Worm (Caenorhabditis elegans): ENCODE measurements around the gene F01D5.5.

The F01D5.5 gene

ce11 chrII:14049097-14049496, 47.0 kb upstream of the F01D5.5 start (continued):
- TF ChIP-seq Y48G9A.11 (GFP tag; IDR thresholded peaks at IDR 0.05) (no peak), spr-1 (tag; optimal IDR thresholded peaks at IDR 0.05) (no peak), madf-5 (GFP tag; IDR thresholded peaks at IDR 0.05) (no peak), egl-27 (tag; optimal IDR thresholded peaks at IDR 0.05) (no peak), nhr-41 (GFP tag; IDR thresholded peaks at IDR 0.05) (no peak), mep-1 (tag; optimal IDR thresholded peaks at IDR 0.05) (peak; percentile 12), lim-7 (GFP tag; IDR thresholded peaks at IDR 0.05) (no peak), php-3 (GFP tag; IDR thresholded peaks at IDR 0.05) (no peak), lir-3 (tag; optimal IDR thresholded peaks at IDR 0.05) (no peak), ZK546.5 (tag; optimal IDR thresholded peaks at IDR 0.05) (no peak), nhr-102 (tag; optimal IDR thresholded peaks at IDR 0.05) (no peak), ces-1 (GFP tag; optimal IDR thresholded peaks at IDR 0.05) (no peak), attf-4 (tag; optimal IDR thresholded peaks at IDR 0.05) (no peak), rbr-2 (tag; optimal IDR thresholded peaks at IDR 0.05) (no peak), nhr-42 (GFP tag; IDR thresholded peaks at IDR 0.05) (no peak), nhr-25 (tag; optimal IDR thresholded peaks at IDR 0.05; ENCODE audit: borderline replicate concordance, insufficient read depth) (no peak), T26A8.4 (GFP tag; IDR thresholded peaks at IDR 0.05) (no peak; the same call in 1 of the 2 replicates), nhr-28 (tag; optimal IDR thresholded peaks at IDR 0.05) (peak; percentile 98), ceh-44 (GFP tag; IDR thresholded peaks at IDR 0.05) (no peak), lin-39 (tag; optimal IDR thresholded peaks at IDR 0.05) (no peak)

DNA sequence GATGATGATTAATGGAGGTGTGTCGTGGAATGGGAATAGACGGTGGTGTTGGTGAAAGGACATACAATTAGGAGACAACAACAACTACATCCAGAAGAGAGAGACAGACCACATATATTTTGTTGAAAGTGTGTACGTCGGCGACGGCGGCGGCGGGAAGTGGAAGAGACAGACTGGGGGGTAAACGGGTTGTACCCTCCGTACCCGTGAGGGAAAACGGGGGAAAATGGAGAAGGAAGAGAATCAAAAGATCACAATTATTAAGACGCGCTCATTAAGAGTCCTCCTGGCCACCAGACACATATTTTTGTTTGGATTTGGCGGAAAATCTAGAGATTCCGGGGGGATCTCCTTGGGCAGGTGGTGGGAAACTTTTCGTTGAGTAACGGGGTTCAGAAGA, 44.4 kb upstream of the F01D5.5 start:
- no peak for TF ChIP-seq ZK337.2 (GFP tag; IDR thresholded peaks at IDR 0.05)
- TF ChIP-seq nhr-42 (GFP tag; IDR thresholded peaks at IDR 0.05): 0 out of 2 replicates have a peak, but pooled peaks have one; percentile 21
- no peak for TF ChIP-seq ceh-62 (tag; optimal IDR thresholded peaks at IDR 0.05)
- TF ChIP-seq nhr-28 (tag; optimal IDR thresholded peaks at IDR 0.05): peak; percentile 22
- TF ChIP-seq ztf-11 (tag; optimal IDR thresholded peaks at IDR 0.05): no peak
- peak in 1 of 2 experiments; percentile 28 for TF ChIP-seq daf-16 (GFP tag; optimal IDR thresholded peaks at IDR 0.05)
- TF ChIP-seq daf-16 (tag; optimal IDR thresholded peaks at IDR 0.05): no peak
- no peak for TF ChIP-seq mxl-2 (GFP tag; conservative IDR thresholded peaks at IDR 0.05)
- TF ChIP-seq D1046.2 (GFP tag; IDR thresholded peaks at IDR 0.05): peak; percentile 63; the same call in 1 of the 2 replicates

DNA sequence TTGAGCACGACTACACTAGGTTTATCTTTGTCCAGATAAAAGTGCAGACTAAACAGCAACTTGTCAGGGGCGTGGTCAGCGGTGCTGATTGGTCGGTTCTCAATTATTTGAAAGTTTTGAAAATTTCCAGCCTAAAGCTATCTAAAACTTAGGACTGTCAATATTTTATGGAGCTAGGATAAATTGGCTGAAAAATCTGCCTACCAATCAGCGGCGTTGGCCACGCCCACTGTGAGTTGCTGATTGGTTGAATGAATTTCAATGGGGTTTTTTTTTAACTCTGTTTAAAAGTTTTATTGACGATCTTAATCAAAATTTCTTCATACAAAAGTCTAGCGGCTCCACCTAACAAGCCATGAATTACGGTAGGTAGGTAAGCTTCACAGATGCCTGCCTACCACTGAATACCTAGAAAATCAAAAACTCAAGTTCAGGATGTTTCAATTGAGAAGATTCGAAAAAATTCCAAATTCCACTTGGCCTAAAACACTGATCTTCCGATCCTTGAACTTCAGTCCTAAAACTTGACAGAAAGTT, 43.9 kb upstream of the F01D5.5 start:
- TF ChIP-seq zip-11 (GFP tag; IDR thresholded peaks at IDR 0.05) (no peak), aha-1 (tag) (peak; percentile 50), pha-4 (GFP tag; IDR thresholded peaks at IDR 0.05) (no peak), pha-4 (tag; optimal IDR thresholded peaks at IDR 0.05) (no peak)

DNA sequence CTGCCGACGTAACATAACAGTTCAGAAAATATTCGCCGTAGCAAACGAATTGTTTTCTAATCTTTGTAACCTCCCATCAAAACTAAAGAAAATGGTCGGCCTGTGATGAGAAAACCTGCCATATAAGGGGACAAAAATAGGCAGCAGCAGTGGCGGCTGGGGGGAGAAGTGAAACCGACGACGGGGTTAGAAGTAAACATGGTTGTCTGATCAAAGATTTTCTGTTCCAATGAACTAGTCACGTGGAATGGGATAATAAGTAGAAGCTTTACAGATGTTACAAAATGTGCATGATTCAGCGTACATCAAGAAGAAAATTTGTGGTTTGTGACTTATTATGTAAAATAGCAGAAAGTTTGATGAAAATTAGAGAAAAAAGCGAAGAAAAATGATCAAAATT, 43.1 kb upstream of the F01D5.5 start:
- peak; percentile 30 for TF ChIP-seq dmd-6 (GFP tag; IDR thresholded peaks at IDR 0.05)
- TF ChIP-seq hlh-11 (tag; optimal IDR thresholded peaks at IDR 0.05): peak; percentile 36
- 0 out of 2 replicates have a peak, but pooled peaks have one; percentile 14 for TF ChIP-seq nhr-42 (GFP tag; IDR thresholded peaks at IDR 0.05)
- no peak for TF ChIP-seq F44E2.7 (GFP tag; IDR thresholded peaks at IDR 0.05)
- no peak for TF ChIP-seq tra-1 (GFP tag; IDR thresholded peaks at IDR 0.05)
- peak; percentile 30 for TF ChIP-seq dve-1 (tag; optimal IDR thresholded peaks at IDR 0.05; ENCODE audit: insufficient read depth)
- no peak for TF ChIP-seq daf-8 (GFP tag; IDR thresholded peaks at IDR 0.05)
- no peak for TF ChIP-seq unc-130 (GFP tag; optimal IDR thresholded peaks at IDR 0.05)
- peak; percentile 30 for TF ChIP-seq hlh-30 (tag; optimal IDR thresholded peaks at IDR 0.05; ENCODE audit: insufficient read depth)
- TF ChIP-seq zag-1 (tag; optimal IDR thresholded peaks at IDR 0.05): no peak
- TF ChIP-seq daf-16 (GFP tag; optimal IDR thresholded peaks at IDR 0.05): no peak
- peak; percentile 71 for TF ChIP-seq daf-16 (tag; optimal IDR thresholded peaks at IDR 0.05)
- TF ChIP-seq mdl-1 (tag; optimal IDR thresholded peaks at IDR 0.05): peak in 1 of 2 experiments; percentile 23
